Worm (Caenorhabditis elegans): ENCODE measurements around the gene mrps-11.

Gene mrps-11

DNA sequence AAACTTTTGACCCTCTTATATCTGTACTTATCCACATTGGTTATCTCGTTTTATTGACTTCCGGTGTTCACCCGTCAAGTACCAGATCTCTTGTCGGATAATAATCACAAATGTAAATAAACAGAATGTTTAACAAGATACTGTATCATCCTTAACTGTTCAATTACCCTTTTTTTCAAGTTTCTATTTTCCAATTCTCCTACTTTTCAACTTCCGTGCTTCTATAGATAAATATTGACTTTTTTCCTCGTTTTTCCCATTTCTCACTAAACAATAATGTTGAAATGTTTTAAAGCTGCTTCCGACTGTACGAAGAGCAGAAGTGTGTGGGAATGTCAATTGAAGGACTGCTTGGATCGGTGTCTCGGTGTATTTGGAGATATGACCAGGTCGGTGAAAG lies 7.5 kb downstream of the mrps-11 start, which contains the start of gene inx-11:
Gene inx-11, plus strand, starts transcription at position 301 of the 400 bp plus-strand sequence.
- TF ChIP-seq ceh-36 (tag; optimal IDR thresholded peaks at IDR 0.05) (no peak), hmbx-1 (tag; optimal IDR thresholded peaks at IDR 0.05) (no peak), tbx-11 (GFP tag; IDR thresholded peaks at IDR 0.05) (no peak), tbx-37 (GFP tag; conservative IDR thresholded peaks at IDR 0.05) (no peak), ets-7 (tag; optimal IDR thresholded peaks at IDR 0.05) (no peak), F13C5.2 (tag; optimal IDR thresholded peaks at IDR 0.05) (no peak), ama-1 (optimal IDR thresholded peaks at IDR 0.05) (no peak), aly-1 (tag; optimal IDR thresholded peaks at IDR 0.05) (no peak), B0310.2 (tag; optimal IDR thresholded peaks at IDR 0.05) (no peak), hnd-1 (tag; optimal IDR thresholded peaks at IDR 0.05) (no peak), flt-1 (GFP tag; IDR thresholded peaks at IDR 0.05) (no peak)

DNA sequence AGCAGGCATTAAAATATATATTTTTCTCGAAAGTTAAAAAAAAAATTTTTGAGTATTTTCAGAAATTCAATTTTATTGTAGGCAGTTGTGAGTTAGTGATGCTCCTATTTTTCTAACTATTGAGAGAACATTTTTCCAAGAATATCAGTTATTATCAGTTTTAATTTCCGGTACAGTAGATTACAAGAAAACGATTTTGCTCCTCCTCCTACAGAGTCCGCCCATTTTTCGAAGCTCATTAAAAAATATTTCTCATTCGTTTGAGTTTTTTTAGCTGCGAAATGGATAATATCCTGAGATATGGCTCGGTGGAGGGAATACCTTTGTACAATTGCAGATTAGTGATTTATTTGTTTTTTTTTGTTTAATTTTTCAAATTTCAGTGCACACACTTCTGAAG lies 9.8 kb downstream of the mrps-11 start, which contains the start of gene srt-39:
Gene srt-39, plus strand, starts transcription at position 301 of the 400 bp plus-strand sequence.
- TF ChIP-seq flt-1 (GFP tag; IDR thresholded peaks at IDR 0.05) (no peak), hmbx-1 (tag; optimal IDR thresholded peaks at IDR 0.05) (no peak), aly-1 (tag; optimal IDR thresholded peaks at IDR 0.05) (no peak), tbx-37 (GFP tag; conservative IDR thresholded peaks at IDR 0.05) (no peak), B0310.2 (tag; optimal IDR thresholded peaks at IDR 0.05) (no peak), tra-4 (tag; optimal IDR thresholded peaks at IDR 0.05) (no peak), pes-1 (GFP tag; IDR thresholded peaks at IDR 0.05) (no peak), hmg-4 (GFP tag; optimal IDR thresholded peaks at IDR 0.05) (no peak), ets-7 (tag; optimal IDR thresholded peaks at IDR 0.05) (no peak), ceh-13 (GFP tag; optimal IDR thresholded peaks at IDR 0.05) (no peak), hnd-1 (tag; optimal IDR thresholded peaks at IDR 0.05) (no peak), scrt-1 (GFP tag; IDR thresholded peaks at IDR 0.05) (no peak), sea-1 (GFP tag; conservative IDR thresholded peaks at IDR 0.05) (no peak), ama-1 (optimal IDR thresholded peaks at IDR 0.05) (no peak), F13C5.2 (tag; optimal IDR thresholded peaks at IDR 0.05) (no peak), ceh-36 (tag; optimal IDR thresholded peaks at IDR 0.05) (no peak), tbx-11 (GFP tag; IDR thresholded peaks at IDR 0.05) (no peak)

DNA sequence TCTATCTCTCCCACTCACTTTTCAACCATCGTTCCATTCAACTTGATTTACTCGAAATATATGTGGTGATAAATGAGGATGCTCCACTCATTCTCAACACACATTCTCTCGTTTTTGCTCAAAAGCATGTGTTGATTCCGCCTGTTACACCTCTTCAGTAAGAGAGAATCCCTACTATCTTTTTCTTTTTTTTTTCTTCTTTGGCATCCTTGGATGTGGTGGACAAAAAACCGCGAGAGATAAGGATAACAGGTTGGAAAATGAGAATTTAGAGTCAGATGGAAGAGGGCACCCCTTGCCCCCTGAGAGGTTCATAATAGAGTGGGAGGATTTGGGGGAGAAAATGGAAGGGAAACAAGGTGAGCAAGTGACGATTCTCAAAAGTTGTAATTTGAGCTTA lies 15.4 kb downstream of the mrps-11 start:
- no peak for TF ChIP-seq ets-7 (tag; optimal IDR thresholded peaks at IDR 0.05)
- TF ChIP-seq B0310.2 (tag; optimal IDR thresholded peaks at IDR 0.05) = no peak
- no peak for TF ChIP-seq ceh-36 (tag; optimal IDR thresholded peaks at IDR 0.05)
- TF ChIP-seq hnd-1 (tag; optimal IDR thresholded peaks at IDR 0.05) = no peak

DNA sequence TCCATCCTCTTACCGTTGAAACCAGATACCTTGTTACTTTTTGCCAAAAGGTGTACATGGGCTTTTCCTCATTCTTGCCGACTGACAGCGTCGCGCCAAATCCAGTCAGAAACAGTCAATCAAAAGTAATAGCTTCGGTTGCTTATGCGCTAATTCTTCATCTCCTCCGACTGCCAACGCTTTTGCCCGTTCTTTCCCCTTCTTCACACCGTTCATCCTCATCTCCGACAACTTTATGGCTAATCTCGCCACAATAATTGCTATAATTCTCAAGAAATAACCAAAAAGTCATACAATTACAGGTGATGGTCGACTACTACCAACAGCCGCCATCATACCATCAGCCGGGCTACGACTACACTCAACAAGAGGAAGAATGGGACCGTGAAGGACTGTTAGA lies 16.3 kb downstream of the mrps-11 start, which contains the start of gene atn-1:
Gene atn-1, plus strand, starts transcription at position 301 of the 400 bp plus-strand sequence.
- TF ChIP-seq flt-1 (GFP tag; IDR thresholded peaks at IDR 0.05) = no peak
- TF ChIP-seq ceh-36 (tag; optimal IDR thresholded peaks at IDR 0.05) = no peak
- TF ChIP-seq hmbx-1 (tag; optimal IDR thresholded peaks at IDR 0.05) = no peak
- no peak for TF ChIP-seq ets-7 (tag; optimal IDR thresholded peaks at IDR 0.05)
- TF ChIP-seq ceh-13 (GFP tag; optimal IDR thresholded peaks at IDR 0.05) = no peak
- TF ChIP-seq ama-1 (optimal IDR thresholded peaks at IDR 0.05) = no peak
- no peak for TF ChIP-seq pes-1 (GFP tag; IDR thresholded peaks at IDR 0.05)
- no peak for TF ChIP-seq tra-4 (tag; optimal IDR thresholded peaks at IDR 0.05)
- TF ChIP-seq sea-1 (GFP tag; conservative IDR thresholded peaks at IDR 0.05) = no peak
- no peak for TF ChIP-seq hnd-1 (tag; optimal IDR thresholded peaks at IDR 0.05)
- TF ChIP-seq tbx-11 (GFP tag; IDR thresholded peaks at IDR 0.05) = no peak
- no peak for TF ChIP-seq F13C5.2 (tag; optimal IDR thresholded peaks at IDR 0.05)
- TF ChIP-seq aly-1 (tag; optimal IDR thresholded peaks at IDR 0.05) = no peak
- no peak for TF ChIP-seq hmg-4 (GFP tag; optimal IDR thresholded peaks at IDR 0.05)
- TF ChIP-seq tbx-37 (GFP tag; conservative IDR thresholded peaks at IDR 0.05) = no peak
- no peak for TF ChIP-seq scrt-1 (GFP tag; IDR thresholded peaks at IDR 0.05)
- no peak for TF ChIP-seq B0310.2 (tag; optimal IDR thresholded peaks at IDR 0.05)

DNA sequence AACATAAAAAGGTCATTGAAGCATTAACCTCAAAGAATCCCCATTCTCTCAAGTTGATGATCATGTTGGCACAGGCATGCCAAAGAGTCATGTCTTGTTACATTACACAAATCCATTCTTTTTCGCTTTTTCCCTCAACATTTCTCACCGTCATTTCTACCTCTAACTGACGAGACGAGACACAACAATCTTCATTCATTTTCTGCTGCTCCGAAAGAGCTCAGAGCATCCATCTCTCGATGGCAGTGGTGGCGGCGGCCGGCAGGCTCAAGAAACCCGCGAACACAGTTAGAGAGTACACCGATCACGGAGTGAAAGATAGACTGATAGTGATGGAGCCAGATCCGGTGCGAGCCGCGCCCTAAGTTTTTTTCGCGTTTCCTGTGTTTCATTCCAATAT lies 17.3 kb downstream of the mrps-11 start:
- TF ChIP-seq B0310.2 (tag; optimal IDR thresholded peaks at IDR 0.05) (no peak), sea-1 (GFP tag; conservative IDR thresholded peaks at IDR 0.05) (no peak), ama-1 (optimal IDR thresholded peaks at IDR 0.05) (no peak), ceh-13 (GFP tag; optimal IDR thresholded peaks at IDR 0.05) (no peak), F13C5.2 (tag; optimal IDR thresholded peaks at IDR 0.05) (no peak), ets-7 (tag; optimal IDR thresholded peaks at IDR 0.05) (no peak), flt-1 (GFP tag; IDR thresholded peaks at IDR 0.05) (no peak), pes-1 (GFP tag; IDR thresholded peaks at IDR 0.05) (no peak), tbx-11 (GFP tag; IDR thresholded peaks at IDR 0.05) (no peak), hnd-1 (tag; optimal IDR thresholded peaks at IDR 0.05) (no peak), ceh-36 (tag; optimal IDR thresholded peaks at IDR 0.05) (no peak), hmbx-1 (tag; optimal IDR thresholded peaks at IDR 0.05) (no peak), tbx-37 (GFP tag; conservative IDR thresholded peaks at IDR 0.05) (no peak), tra-4 (tag; optimal IDR thresholded peaks at IDR 0.05) (no peak), aly-1 (tag; optimal IDR thresholded peaks at IDR 0.05) (no peak), hmg-4 (GFP tag; optimal IDR thresholded peaks at IDR 0.05) (no peak), scrt-1 (GFP tag; IDR thresholded peaks at IDR 0.05) (no peak)

DNA sequence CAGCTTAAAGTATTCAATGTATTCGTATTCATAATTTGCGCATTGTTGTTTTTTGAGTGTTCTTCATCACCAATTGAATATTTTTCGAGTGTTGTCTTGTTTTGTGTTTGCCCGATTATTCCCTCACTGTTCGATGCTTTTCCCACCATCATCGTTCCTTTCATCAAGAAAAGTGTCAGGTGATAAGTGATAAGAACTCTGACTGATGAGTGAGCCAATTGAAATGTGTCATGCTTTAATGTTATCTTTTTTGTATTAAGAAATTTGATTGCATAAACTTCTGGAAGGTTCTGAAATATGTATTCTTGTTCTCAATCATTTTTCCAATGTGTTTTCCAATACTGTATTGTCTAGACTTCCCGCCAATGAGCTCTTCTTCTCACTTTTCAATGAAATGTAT lies 19.1 kb downstream of the mrps-11 start:
- TF ChIP-seq ets-7 (tag; optimal IDR thresholded peaks at IDR 0.05) = no peak
- TF ChIP-seq hnd-1 (tag; optimal IDR thresholded peaks at IDR 0.05) = no peak
- TF ChIP-seq pes-1 (GFP tag; IDR thresholded peaks at IDR 0.05) = no peak
- no peak for TF ChIP-seq scrt-1 (GFP tag; IDR thresholded peaks at IDR 0.05)
- no peak for TF ChIP-seq tbx-37 (GFP tag; conservative IDR thresholded peaks at IDR 0.05)
- TF ChIP-seq hmbx-1 (tag; optimal IDR thresholded peaks at IDR 0.05) = no peak
- no peak for TF ChIP-seq tra-4 (tag; optimal IDR thresholded peaks at IDR 0.05)
- no peak for TF ChIP-seq sea-1 (GFP tag; conservative IDR thresholded peaks at IDR 0.05)
- no peak for TF ChIP-seq aly-1 (tag; optimal IDR thresholded peaks at IDR 0.05)
- TF ChIP-seq F13C5.2 (tag; optimal IDR thresholded peaks at IDR 0.05) = no peak
- TF ChIP-seq ceh-13 (GFP tag; optimal IDR thresholded peaks at IDR 0.05) = no peak
- TF ChIP-seq hmg-4 (GFP tag; optimal IDR thresholded peaks at IDR 0.05) = no peak
- no peak for TF ChIP-seq ama-1 (optimal IDR thresholded peaks at IDR 0.05)
- TF ChIP-seq B0310.2 (tag; optimal IDR thresholded peaks at IDR 0.05) = no peak
- TF ChIP-seq tbx-11 (GFP tag; IDR thresholded peaks at IDR 0.05) = no peak
- TF ChIP-seq flt-1 (GFP tag; IDR thresholded peaks at IDR 0.05) = no peak
- TF ChIP-seq ceh-36 (tag; optimal IDR thresholded peaks at IDR 0.05) = no peak

DNA sequence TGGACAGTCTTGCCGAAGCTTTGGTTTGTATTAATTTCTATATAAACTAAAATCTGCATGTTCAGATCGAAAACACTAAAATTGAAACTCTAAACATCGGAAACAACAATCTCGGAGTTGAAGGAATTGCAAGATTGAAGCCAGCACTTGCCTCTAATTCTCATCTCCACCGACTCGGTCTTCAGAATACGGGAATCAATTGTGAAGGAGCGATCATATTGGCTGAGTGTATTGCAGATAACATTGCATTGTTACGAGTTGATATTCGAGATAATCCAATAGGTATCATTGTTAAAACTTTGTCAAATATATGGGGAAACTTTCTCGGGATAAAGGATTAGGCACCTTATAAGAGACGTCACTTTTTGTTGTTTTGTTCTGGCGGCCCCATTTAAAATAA lies 24.1 kb downstream of the mrps-11 start:
- TF ChIP-seq hmbx-1 (tag; optimal IDR thresholded peaks at IDR 0.05) (no peak), tbx-11 (GFP tag; IDR thresholded peaks at IDR 0.05) (no peak), F13C5.2 (tag; optimal IDR thresholded peaks at IDR 0.05) (no peak), hmg-4 (GFP tag; optimal IDR thresholded peaks at IDR 0.05) (no peak), ama-1 (optimal IDR thresholded peaks at IDR 0.05) (no peak), tbx-37 (GFP tag; conservative IDR thresholded peaks at IDR 0.05) (no peak), sea-1 (GFP tag; conservative IDR thresholded peaks at IDR 0.05) (no peak), flt-1 (GFP tag; IDR thresholded peaks at IDR 0.05) (no peak), ceh-13 (GFP tag; optimal IDR thresholded peaks at IDR 0.05) (no peak), scrt-1 (GFP tag; IDR thresholded peaks at IDR 0.05) (no peak), ets-7 (tag; optimal IDR thresholded peaks at IDR 0.05) (no peak), aly-1 (tag; optimal IDR thresholded peaks at IDR 0.05) (no peak)
